Worm (Caenorhabditis elegans): ENCODE data around the gene T23F11.4.
A peak's percentile ranks its signal among the peaks of the same experiment; 100 is the strongest.

The T23F11.4 gene

DNA sequence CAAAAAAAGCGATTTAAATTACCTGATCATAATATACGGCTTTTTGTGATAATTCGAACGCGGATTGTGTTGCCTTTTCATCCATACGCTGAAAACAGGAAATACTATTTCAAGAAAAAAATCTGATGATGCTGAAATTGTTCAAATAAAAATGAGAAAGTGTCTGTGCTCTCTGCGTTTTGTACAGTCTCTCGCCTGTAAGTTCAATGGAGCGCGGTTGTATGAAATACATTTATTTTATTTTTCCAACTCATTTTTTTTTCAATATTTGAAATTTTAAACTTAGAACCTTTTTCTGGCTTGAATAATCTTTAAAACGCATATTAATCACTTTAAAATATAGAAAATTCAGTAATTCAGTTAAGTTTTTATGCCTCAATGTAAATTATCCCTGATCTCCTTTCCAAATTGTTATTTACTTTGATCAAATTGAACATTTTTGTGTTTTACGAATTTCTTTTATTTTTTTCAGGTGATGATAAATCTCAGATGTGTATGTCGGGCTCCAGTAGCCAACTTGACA, 38.8 kb upstream of the T23F11.4 start, which contains the start of the genes clp-2 and mrpl-16:
clp-2 (minus strand) TSS at position 94 of the 523 bp plus-strand sequence.
mrpl-16 (plus strand) TSS at position 473 of the 523 bp plus-strand sequence.
- TF ChIP-seq dmd-4 (tag; optimal IDR thresholded peaks at IDR 0.05; ENCODE audit: borderline replicate concordance) (no peak), unc-42 (tag; optimal IDR thresholded peaks at IDR 0.05) (peak; percentile 18)

- no peak for TF ChIP-seq dve-1 (tag; optimal IDR thresholded peaks at IDR 0.05)
- TF ChIP-seq ets-4 (tag; optimal IDR thresholded peaks at IDR 0.05), result no peak
- TF ChIP-seq pag-3 (tag; optimal IDR thresholded peaks at IDR 0.05; ENCODE audit: borderline replicate concordance), result no peak
- no peak for TF ChIP-seq hlh-15 (tag; optimal IDR thresholded peaks at IDR 0.05)
- no peak for TF ChIP-seq ceh-22 (tag; optimal IDR thresholded peaks at IDR 0.05)
- no peak for TF ChIP-seq ceh-18 (tag; optimal IDR thresholded peaks at IDR 0.05)
- no peak for TF ChIP-seq ama-1 (optimal IDR thresholded peaks at IDR 0.05)
- TF ChIP-seq ceh-19 (GFP tag; optimal IDR thresholded peaks at IDR 0.05), result no peak
- no peak for TF ChIP-seq lin-11 (tag; optimal IDR thresholded peaks at IDR 0.05)
- TF ChIP-seq pha-2 (tag; optimal IDR thresholded peaks at IDR 0.05), result no peak
- no peak for TF ChIP-seq T23F11.4 (GFP tag; optimal IDR thresholded peaks at IDR 0.05)
- TF ChIP-seq ref-2 (tag; optimal IDR thresholded peaks at IDR 0.05), result no peak
- TF ChIP-seq pqm-1 (tag; optimal IDR thresholded peaks at IDR 0.05), result no peak
These were observed 34.8 kb upstream of the T23F11.4 start, which contains the start of gene sel-13 for ce11 chrIII:4699922-4700321. Gene sel-13 (minus strand): TSS chrIII:4700224.

- no peak for TF ChIP-seq nfya-1 (tag; optimal IDR thresholded peaks at IDR 0.05)
- no peak for TF ChIP-seq pat-9 (tag; optimal IDR thresholded peaks at IDR 0.05)
These were observed 32.6 kb upstream of the T23F11.4 start, which contains the start of gene dnj-18 for ce11 chrIII:4697819-4698218. Gene dnj-18 (plus strand): TSS chrIII:4698119.

DNA sequence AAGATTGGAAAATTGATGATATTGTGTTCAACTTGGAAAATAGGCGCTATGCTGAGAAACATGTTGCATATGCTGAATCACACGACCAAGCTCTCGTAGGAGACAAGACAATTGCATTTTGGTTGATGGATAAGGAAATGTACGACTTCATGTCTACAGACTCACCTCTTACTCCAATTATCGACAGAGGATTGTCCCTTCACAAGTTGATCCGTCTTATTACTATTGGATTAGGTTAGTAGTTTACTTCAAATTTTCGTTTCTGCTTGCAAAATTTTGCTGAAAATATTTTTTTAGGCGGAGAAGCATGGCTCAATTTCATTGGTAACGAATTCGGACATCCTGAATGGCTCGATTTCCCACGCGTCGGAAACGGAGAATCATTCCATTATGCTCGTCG, 31.7 kb upstream of the T23F11.4 start:
- no peak for TF ChIP-seq mec-3 (tag; optimal IDR thresholded peaks at IDR 0.05; ENCODE audit: borderline replicate concordance)
- no peak for TF ChIP-seq unc-55 (GFP tag; optimal IDR thresholded peaks at IDR 0.05)
- TF ChIP-seq unc-86 (tag; optimal IDR thresholded peaks at IDR 0.05), result no peak
- TF ChIP-seq Y22D7AL.16 (tag; optimal IDR thresholded peaks at IDR 0.05), result no peak

DNA sequence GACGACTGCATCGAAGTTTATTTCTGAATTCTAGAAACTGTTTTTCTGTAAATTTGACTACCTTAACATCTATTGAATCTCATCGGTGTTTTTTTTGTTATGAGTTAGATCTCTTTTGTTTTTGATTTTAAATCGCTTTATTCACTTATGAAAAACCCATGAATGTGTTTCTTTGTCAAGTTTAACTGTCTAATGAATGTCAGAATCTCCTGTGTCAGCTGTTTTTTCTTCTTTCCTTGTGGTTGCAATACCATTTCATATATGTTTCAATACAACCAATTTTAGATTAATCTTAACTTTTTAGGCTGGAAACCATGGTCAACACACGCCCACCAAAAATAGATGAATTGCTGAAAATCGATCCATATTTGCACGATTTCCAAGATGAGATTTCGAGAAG, 29.9 kb upstream of the T23F11.4 start, which contains the start of gene T04A8.7:
T04A8.7 (plus strand) TSS at position 301 of the 400 bp plus-strand sequence.
- TF ChIP-seq fkh-6 (tag; optimal IDR thresholded peaks at IDR 0.05) (no peak), pha-2 (tag; optimal IDR thresholded peaks at IDR 0.05) (no peak), pag-3 (tag; optimal IDR thresholded peaks at IDR 0.05; ENCODE audit: borderline replicate concordance) (no peak), madf-2 (tag; optimal IDR thresholded peaks at IDR 0.05) (no peak), ceh-18 (tag; optimal IDR thresholded peaks at IDR 0.05) (no peak), nfya-1 (tag; optimal IDR thresholded peaks at IDR 0.05) (no peak), dmd-4 (tag; optimal IDR thresholded peaks at IDR 0.05; ENCODE audit: borderline replicate concordance) (no peak), ceh-24 (tag; optimal IDR thresholded peaks at IDR 0.05) (no peak), ceh-30 (tag; optimal IDR thresholded peaks at IDR 0.05) (no peak)

ce11 chrIII:4693695-4694094, 28.5 kb upstream of the T23F11.4 start, which contains the start of gene T04A8.8:
Gene T04A8.8 (plus strand): TSS chrIII:4693995.
- TF ChIP-seq ceh-30 (tag; optimal IDR thresholded peaks at IDR 0.05) (no peak), tbx-2 (tag; optimal IDR thresholded peaks at IDR 0.05) (no peak), sox-4 (tag; optimal IDR thresholded peaks at IDR 0.05) (no peak), elt-4 (tag; optimal IDR thresholded peaks at IDR 0.05) (no peak), F13H6.1 (tag; optimal IDR thresholded peaks at IDR 0.05) (no peak), nfya-1 (tag; optimal IDR thresholded peaks at IDR 0.05) (no peak), ceh-9 (tag; optimal IDR thresholded peaks at IDR 0.05) (no peak), fax-1 (tag; optimal IDR thresholded peaks at IDR 0.05) (no peak), pat-9 (tag; optimal IDR thresholded peaks at IDR 0.05) (no peak), ets-4 (tag; optimal IDR thresholded peaks at IDR 0.05) (no peak), hlh-13 (GFP tag; optimal IDR thresholded peaks at IDR 0.05) (no peak), ceh-34 (tag; optimal IDR thresholded peaks at IDR 0.05) (no peak), syd-9 (tag; optimal IDR thresholded peaks at IDR 0.05) (no peak), T23F11.4 (GFP tag; optimal IDR thresholded peaks at IDR 0.05) (no peak), npax-4 (tag; optimal IDR thresholded peaks at IDR 0.05) (no peak), ztf-16 (tag; optimal IDR thresholded peaks at IDR 0.05) (no peak), lim-6 (tag; optimal IDR thresholded peaks at IDR 0.05) (no peak), K02D7.2 (tag; optimal IDR thresholded peaks at IDR 0.05) (no peak)

Measured in whole organism, late embryonic.